Worm (Caenorhabditis elegans): Measurements from ENCODE around the gene pat-4.
"Not testable (repeated sequence)": the region's sequence is repeated elsewhere in the genome, so short reads cannot be mapped to it uniquely, and the experiment has no call there.

pat-4 gene

ce11 chrIII:62383-62873 lies 32.2 kb downstream of the pat-4 start (continued):
- TF ChIP-seq ztf-26 (tag; optimal IDR thresholded peaks at IDR 0.05) (no peak), cebp-2 (GFP tag; IDR thresholded peaks at IDR 0.05) (no peak), unc-62 (GFP tag; optimal IDR thresholded peaks at IDR 0.05) (no peak), nhr-120 (GFP tag; IDR thresholded peaks at IDR 0.05) (no peak), die-1 (tag; optimal IDR thresholded peaks at IDR 0.05) (no peak), nhr-90 (tag; optimal IDR thresholded peaks at IDR 0.05) (no peak), ztf-22 (GFP tag; optimal IDR thresholded peaks at IDR 0.05) (no peak), hlh-12 (tag; optimal IDR thresholded peaks at IDR 0.05) (no peak), unc-130 (GFP tag; optimal IDR thresholded peaks at IDR 0.05) (no peak), ceh-91 (GFP tag; IDR thresholded peaks at IDR 0.05) (no peak), F23B12.7 (tag; optimal IDR thresholded peaks at IDR 0.05; ENCODE audit: insufficient read depth) (no peak), efl-1 (GFP tag; optimal IDR thresholded peaks at IDR 0.05) (no peak), mcd-1 (GFP tag; IDR thresholded peaks at IDR 0.05) (0 out of 2 replicates have a peak, but pooled peaks have one; percentile 25), B0336.3 (GFP tag; IDR thresholded peaks at IDR 0.05) (peak; percentile 70), athp-1 (tag; optimal IDR thresholded peaks at IDR 0.05) (peak; percentile 54), K11D2.4 (GFP tag; IDR thresholded peaks at IDR 0.05) (peak; percentile 79)

ce11 chrIII:61045-61444 lies 33.6 kb downstream of the pat-4 start, which contains the start of gene btb-5:
Gene btb-5, minus strand, starts transcription at chrIII:61145.
- TF ChIP-seq fkh-3 (tag; optimal IDR thresholded peaks at IDR 0.05) (no peak), madf-3 (GFP tag; IDR thresholded peaks at IDR 0.05) (no peak), Y53G8AR.9 (GFP tag; conservative IDR thresholded peaks at IDR 0.05) (no peak)

DNA sequence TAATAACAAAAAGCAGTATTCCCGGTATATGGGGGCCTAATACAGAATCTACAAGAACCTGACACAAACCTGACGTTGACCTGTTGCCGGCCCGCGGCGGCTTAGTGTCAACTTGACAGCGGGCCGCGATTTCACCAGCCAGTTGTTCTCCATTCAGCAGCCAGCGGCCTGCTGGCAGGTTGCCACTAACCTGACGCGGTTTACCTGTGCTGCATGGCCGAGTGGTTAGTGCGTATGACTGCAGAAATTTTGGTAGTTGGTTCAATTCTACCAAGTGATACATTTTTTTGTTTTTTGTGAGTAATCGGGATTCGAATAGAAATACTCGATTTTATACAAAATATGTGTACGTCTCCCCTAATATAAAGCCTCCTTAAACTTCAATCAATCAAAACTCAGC lies 35.9 kb downstream of the pat-4 start:
- not testable (repeated sequence) for TF ChIP-seq rpc-1 (optimal IDR thresholded peaks at IDR 0.05)
- peak; percentile 32 for TF ChIP-seq rpc-1 (tag; optimal IDR thresholded peaks at IDR 0.05)
- 0 out of 2 replicates have a peak, but pooled peaks have one; percentile 15 for TF ChIP-seq madf-6 (GFP tag; IDR thresholded peaks at IDR 0.05)
- peak; percentile 35 for TF ChIP-seq B0261.1 (tag; optimal IDR thresholded peaks at IDR 0.05)
- peak; percentile 75 for TF ChIP-seq tbp1 (GFP tag; optimal IDR thresholded peaks at IDR 0.05)
- TF ChIP-seq nfyb-1 (GFP tag; IDR thresholded peaks at IDR 0.05): peak; percentile 33; the same call in 1 of the 2 replicates
- peak; percentile 50 for TF ChIP-seq D2030.7 (GFP tag; IDR thresholded peaks at IDR 0.05)

DNA sequence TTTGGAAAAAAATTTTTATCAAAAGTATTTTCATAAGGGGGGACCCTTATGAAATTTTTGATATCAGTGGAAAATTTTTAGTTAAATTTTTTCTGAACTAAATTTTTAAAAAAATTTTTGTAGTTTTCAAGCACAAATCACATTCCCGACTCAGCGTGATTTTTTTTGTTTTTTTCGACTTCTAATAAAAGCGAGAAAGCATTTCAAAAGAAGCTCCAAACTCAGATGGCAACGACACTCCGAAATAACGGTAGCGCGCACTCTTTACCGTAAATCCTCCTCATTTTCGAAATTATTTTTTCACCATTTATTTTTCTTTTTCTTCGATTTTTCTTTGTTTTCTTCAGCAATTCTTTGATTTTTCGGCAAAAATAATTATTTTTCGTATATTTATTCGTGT lies 37.4 kb downstream of the pat-4 start:
- TF ChIP-seq attf-3 (GFP tag; conservative IDR thresholded peaks at IDR 0.05): peak; percentile 52; the same call in 1 of the 2 replicates

- no peak for TF ChIP-seq nhr-90 (tag; optimal IDR thresholded peaks at IDR 0.05)
- no peak for TF ChIP-seq F52B5.7 (tag; optimal IDR thresholded peaks at IDR 0.05)
- TF ChIP-seq die-1 (tag; optimal IDR thresholded peaks at IDR 0.05): no peak
- TF ChIP-seq chd-7 (tag; optimal IDR thresholded peaks at IDR 0.05): no peak
- TF ChIP-seq bed-1 (GFP tag; IDR thresholded peaks at IDR 0.05): no peak
- no peak for TF ChIP-seq F55B11.4 (tag; optimal IDR thresholded peaks at IDR 0.05; ENCODE audit: borderline replicate concordance, insufficient read depth)
- TF ChIP-seq zfh-2 (GFP tag; conservative IDR thresholded peaks at IDR 0.05): peak; percentile 46
- peak; percentile 30; the same call in 1 of the 2 replicates for TF ChIP-seq egrh-3 (GFP tag; IDR thresholded peaks at IDR 0.05)
- TF ChIP-seq D2030.7 (GFP tag; IDR thresholded peaks at IDR 0.05): 0 out of 2 replicates have a peak, but pooled peaks have one; percentile 42
- peak; percentile 31; the same call in 1 of the 2 replicates for TF ChIP-seq mcd-1 (GFP tag; IDR thresholded peaks at IDR 0.05)
Measured at ce11 chrIII:53696-54095, 40.9 kb downstream of the pat-4 start.
